Worm (Caenorhabditis elegans) whole organism, late embryonic: ENCODE data around the gene ncr-1.

Experiments
- F13H6.1 ChIP-seq: sonication (generic microtip); optimal IDR thresholded peaks from 2 replicates; lab custom pipeline; 2016; ENCODE audit warnings: missing genetic modification characterization, missing compliant biosample characterization
- ama-1 ChIP-seq: fragments of 150-350 bp; optimal IDR thresholded peaks from 2 replicates; lab custom pipeline; 2014
- ceh-9 ChIP-seq: sonication (generic microtip); optimal IDR thresholded peaks from 2 replicates; lab custom pipeline; 2016; ENCODE audit warnings: mild to moderate bottlenecking, missing genetic modification characterization, inconsistent platforms, missing compliant biosample characterization
- dve-1 ChIP-seq: sonication (generic microtip); optimal IDR thresholded peaks from 2 replicates; lab custom pipeline; 2017; ENCODE audit warnings: antibody characterized with exemption, mild to moderate bottlenecking, missing genetic modification characterization, missing compliant biosample characterization
- fkh-10 ChIP-seq: fragments of 150-350 bp; optimal IDR thresholded peaks from 2 replicates; lab custom pipeline; 2014; ENCODE audit warnings: missing biosample characterization, missing genetic modification reagents, missing genetic modification characterization
- nhr-232 ChIP-seq: sonication (generic microtip); optimal IDR thresholded peaks from 2 replicates; lab custom pipeline; 2016; ENCODE audit warnings: missing genetic modification characterization, missing compliant biosample characterization
- npax-4 ChIP-seq: sonication (generic microtip); optimal IDR thresholded peaks from 2 replicates; lab custom pipeline; 2016; ENCODE audit warnings: missing genetic modification characterization, missing compliant biosample characterization

DNA sequence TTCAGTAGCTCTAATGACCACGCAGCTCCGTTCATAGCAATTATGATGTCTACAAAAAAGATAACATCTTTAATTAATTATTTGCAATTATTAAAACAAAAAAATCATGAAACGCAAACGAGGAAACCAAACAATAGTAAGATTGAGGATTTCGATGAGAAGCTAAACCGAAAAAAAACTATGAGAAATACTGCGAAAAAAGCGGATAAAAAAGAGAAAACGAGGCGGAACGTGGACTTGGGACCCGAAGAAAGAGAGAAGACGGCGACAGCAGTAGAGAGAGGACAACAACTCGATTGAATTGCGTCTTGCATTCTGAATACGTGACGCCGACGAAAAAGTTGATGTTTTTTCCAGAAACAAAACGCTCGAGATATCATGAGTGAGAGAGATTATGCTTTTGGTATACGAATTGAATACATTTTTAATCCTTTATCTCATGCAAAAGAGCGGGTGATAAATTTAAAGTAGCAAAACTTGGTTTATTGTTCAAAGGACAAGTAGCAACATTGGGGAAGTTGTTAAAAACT is at the start of gene ncr-1:
- no peak for TF ChIP-seq fkh-10 (GFP tag; lab: Kevin White, UChicago)
- no peak for TF ChIP-seq npax-4 (tag; lab: Kevin White, UChicago)
- no peak for TF ChIP-seq dve-1 (tag; lab: Kevin White, UChicago)
- TF ChIP-seq F13H6.1 (tag; lab: Kevin White, UChicago) = no peak
- no peak for TF ChIP-seq ama-1 (lab: Kevin White, UChicago)
- TF ChIP-seq ceh-9 (tag; lab: Kevin White, UChicago) = no peak
- no peak for TF ChIP-seq nhr-232
